Worm (Caenorhabditis elegans) whole organism, L2 larva: ENCODE data around the gene fah-1.

Experiments used
- C34F6.9 ChIP-seq: fragments of 150-350 bp; optimal IDR thresholded peaks from 2 replicates; lab custom pipeline; 2014; ENCODE audit warnings: missing biosample characterization, missing genetic modification characterization
- F13H6.1 ChIP-seq: sonication (generic microtip); optimal IDR thresholded peaks from 2 replicates; lab custom pipeline; 2016; ENCODE audit warnings: missing genetic modification characterization, missing compliant biosample characterization
- R02D3.7 ChIP-seq: fragments of 150-350 bp; optimal IDR thresholded peaks from 2 replicates; lab custom pipeline; 2014; ENCODE audit warnings: missing biosample characterization, missing genetic modification characterization
- Y55F3AM.14 ChIP-seq: fragments of 200-800 bp; sonication (Bioruptor generic); optimal IDR thresholded peaks from 2 replicates; lab custom pipeline; 2018; ENCODE audit warnings: mild to moderate bottlenecking, missing genetic modification characterization, missing compliant biosample characterization
- aly-2 ChIP-seq: fragments of 150-350 bp; optimal IDR thresholded peaks from 2 replicates; lab custom pipeline; 2014; ENCODE audit warnings: missing biosample characterization, missing genetic modification characterization
- blmp-1 ChIP-seq: sonication (generic microtip); optimal IDR thresholded peaks from 2 replicates; lab custom pipeline; 2017; ENCODE audit warnings: missing genetic modification characterization, mild to moderate bottlenecking, missing compliant biosample characterization, antibody characterized with exemption, moderate library complexity; ENCODE audit not compliant: insufficient read depth
- ceh-16 ChIP-seq: fragments of 150-350 bp; optimal IDR thresholded peaks from 2 replicates; lab custom pipeline; 2014; ENCODE audit warnings: missing biosample characterization, missing genetic modification characterization
- ceh-82 ChIP-seq: fragments of 150-350 bp; optimal IDR thresholded peaks from 2 replicates; lab custom pipeline; 2014; ENCODE audit warnings: missing biosample characterization, missing genetic modification characterization
- crh-2 ChIP-seq: sonication (generic microtip); optimal IDR thresholded peaks from 2 replicates; lab custom pipeline; 2017; ENCODE audit warnings: missing biosample characterization, missing genetic modification characterization
- egl-27 ChIP-seq: sonication (generic microtip); optimal IDR thresholded peaks from 3 replicates; lab custom pipeline; 2017; ENCODE audit warnings: missing biosample characterization, missing genetic modification reagents, missing genetic modification characterization
- elt-3 ChIP-seq: sonication (generic microtip); optimal IDR thresholded peaks from 2 replicates; lab custom pipeline; 2017; ENCODE audit warnings: missing biosample characterization, missing genetic modification characterization
- fos-1 ChIP-seq: fragments of 150-350 bp; optimal IDR thresholded peaks from 2 replicates; lab custom pipeline; 2014; ENCODE audit warnings: missing biosample characterization, missing genetic modification characterization
- gmeb-1 ChIP-seq: fragments of 150-350 bp; optimal IDR thresholded peaks from 2 replicates; lab custom pipeline; 2014; ENCODE audit warnings: missing biosample characterization, missing genetic modification characterization
- lin-13 ChIP-seq: fragments of 150-350 bp; optimal IDR thresholded peaks from 2 replicates; lab custom pipeline; 2014; ENCODE audit warnings: missing biosample characterization, missing genetic modification reagents, missing genetic modification characterization
- lin-39 ChIP-seq: fragments of 150-350 bp; optimal IDR thresholded peaks from 2 replicates; lab custom pipeline; 2014; ENCODE audit warnings: missing biosample characterization, missing genetic modification reagents, missing genetic modification characterization
- mdl-1 ChIP-seq, 2 experiments: fragments of 150-350 bp in 1 of 2; sonication (generic microtip) in 1 of 2; optimal IDR thresholded peaks; 2 replicates each; lab custom pipeline; 2017; ENCODE audit warnings: missing biosample characterization in 2 of 2, missing genetic modification characterization in 2 of 2
- nhr-10 ChIP-seq: sonication (generic microtip); optimal IDR thresholded peaks from 2 replicates; lab custom pipeline; 2017; ENCODE audit warnings: missing biosample characterization, missing genetic modification characterization
- nhr-11 ChIP-seq: fragments of 150-350 bp; optimal IDR thresholded peaks from 2 replicates; lab custom pipeline; 2014; ENCODE audit warnings: missing biosample characterization, missing genetic modification characterization
- nhr-21 ChIP-seq: fragments of 150-350 bp; optimal IDR thresholded peaks from 2 replicates; lab custom pipeline; 2014; ENCODE audit warnings: missing biosample characterization, missing genetic modification characterization
- nhr-23 ChIP-seq: fragments of 150-350 bp; optimal IDR thresholded peaks from 2 replicates; lab custom pipeline; 2014; ENCODE audit warnings: missing biosample characterization, missing genetic modification reagents, missing genetic modification characterization
- nhr-25 ChIP-seq: fragments of 150-350 bp; sonication (generic microtip); optimal IDR thresholded peaks from 3 replicates; lab custom pipeline; 2014; ENCODE audit warnings: missing biosample characterization, missing genetic modification characterization
- nhr-77 ChIP-seq: fragments of 150-350 bp; optimal IDR thresholded peaks from 2 replicates; lab custom pipeline; 2014; ENCODE audit warnings: missing biosample characterization, missing genetic modification characterization
- skn-1 ChIP-seq: sonication (generic microtip); optimal IDR thresholded peaks from 2 replicates; lab custom pipeline; 2017; ENCODE audit warnings: missing biosample characterization, missing genetic modification characterization
- sma-3 ChIP-seq: sonication (generic microtip); optimal IDR thresholded peaks from 2 replicates; lab custom pipeline; 2016; ENCODE audit warnings: missing genetic modification reagents, missing genetic modification characterization, missing compliant biosample characterization
- sma-9 ChIP-seq, 2 experiments: fragments of 150-350 bp in 1 of 2; sonication (generic microtip) in 1 of 2; optimal IDR thresholded peaks; 2 replicates each; lab custom pipeline; 2014 to 2016; ENCODE audit warnings: missing genetic modification characterization in 2 of 2, mild to moderate bottlenecking in 1 of 2, missing biosample characterization in 1 of 2, missing compliant biosample characterization in 1 of 2, missing genetic modification reagents in 1 of 2, moderate library complexity in 1 of 2
- unc-55 ChIP-seq: fragments of 150-350 bp; sonication (generic microtip); optimal IDR thresholded peaks from 3 replicates; lab custom pipeline; 2014; ENCODE audit warnings: missing biosample characterization, missing genetic modification reagents, missing genetic modification characterization
- unc-62 ChIP-seq: fragments of 150-350 bp; optimal IDR thresholded peaks from 2 replicates; lab custom pipeline; 2014; ENCODE audit warnings: missing biosample characterization, missing genetic modification reagents, missing genetic modification characterization
- ztf-1 ChIP-seq: fragments of 200-800 bp; sonication (Bioruptor generic); conservative IDR thresholded peaks from 2 replicates; pipeline ENCODE4 v1.3.6; 2022; ENCODE audit warnings: missing genetic modification characterization, missing compliant biosample characterization
- ztf-11 ChIP-seq: sonication (generic microtip); optimal IDR thresholded peaks from 2 replicates; lab custom pipeline; 2017; ENCODE audit warnings: missing biosample characterization, missing genetic modification characterization

Gene fah-1

ce11 chrX:6462995-6463462 is 14.3 kb upstream of the fah-1 start, which contains the start of gene C15B12.2:
C15B12.2 (plus strand) TSS chrX:6463412.
- TF ChIP-seq unc-62 (GFP tag; lab: Kevin White, UChicago): no peak
- no peak for TF ChIP-seq aly-2
- peak; percentile 71 for TF ChIP-seq fos-1 (tag; lab: Kevin White, UChicago)
- TF ChIP-seq crh-2: peak; percentile 31
- peak; percentile 46 for TF ChIP-seq sma-9 (GFP tag; optimal IDR thresholded peaks at IDR 0.05; lab: Kevin White, UChicago)
- no peak for TF ChIP-seq sma-9 (tag; optimal IDR thresholded peaks at IDR 0.05; lab: Kevin White, UChicago)

DNA sequence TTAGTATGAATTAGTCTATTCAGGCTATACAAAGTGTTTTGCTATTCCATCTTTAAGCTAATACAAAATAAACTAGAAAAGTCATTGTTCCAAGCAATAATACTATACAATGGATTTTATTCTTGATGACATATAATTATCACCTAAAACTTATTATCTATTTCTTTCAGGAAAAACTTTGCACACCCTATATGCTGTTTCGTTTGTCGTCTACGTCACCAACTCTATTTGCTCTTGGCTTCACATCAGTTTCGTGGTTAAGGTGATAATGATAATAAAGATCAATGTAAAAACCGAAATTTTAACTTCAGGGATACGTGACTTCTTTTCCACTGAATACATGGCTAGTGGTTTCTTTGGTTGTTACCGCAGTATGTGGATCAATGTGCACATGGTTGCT is 13.8 kb upstream of the fah-1 start:
- TF ChIP-seq sma-9 (GFP tag; optimal IDR thresholded peaks at IDR 0.05; lab: Kevin White, UChicago): peak; percentile 34
- TF ChIP-seq sma-9 (tag; optimal IDR thresholded peaks at IDR 0.05; lab: Kevin White, UChicago): no peak
- no peak for TF ChIP-seq nhr-11
- TF ChIP-seq fos-1 (tag; lab: Kevin White, UChicago): peak; percentile 55

DNA sequence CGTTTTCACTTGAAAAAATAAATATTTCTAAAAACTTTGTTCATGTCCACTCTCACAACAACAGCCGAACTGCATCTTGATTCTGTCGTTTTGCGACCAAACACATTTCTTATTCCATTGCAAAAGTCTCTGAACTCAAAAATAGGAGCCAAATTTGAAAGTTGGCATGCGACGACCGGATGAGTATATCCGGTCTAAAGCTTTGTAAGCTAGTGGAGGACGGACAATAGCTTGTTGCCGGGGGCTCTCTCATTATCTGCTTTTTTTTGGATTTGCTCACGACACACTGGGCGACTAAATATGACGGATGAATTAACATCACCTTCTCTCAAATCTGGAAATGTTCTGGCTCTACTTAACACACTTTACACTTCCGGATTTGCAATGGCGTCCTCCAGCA is 13.0 kb upstream of the fah-1 start, which contains the start of gene K04E7.1:
Gene K04E7.1, plus strand, starts transcription at position 301 of the 400 bp plus-strand sequence.
- TF ChIP-seq nhr-77 (tag; lab: Kevin White, UChicago): no peak
- TF ChIP-seq Y55F3AM.14: no peak
- TF ChIP-seq F13H6.1: no peak
- TF ChIP-seq elt-3 (tag; lab: Kevin White, UChicago): no peak
- no peak for TF ChIP-seq R02D3.7 (tag; lab: Kevin White, UChicago)
- no peak for TF ChIP-seq nhr-10 (tag; lab: Kevin White, UChicago)
- no peak for TF ChIP-seq nhr-23 (tag; lab: Kevin White, UChicago)
- TF ChIP-seq, all 48 proteins: peak for 0

- no peak for TF ChIP-seq skn-1 (tag; lab: Kevin White, UChicago)
- no peak for TF ChIP-seq C34F6.9
- no peak for TF ChIP-seq nhr-10 (tag; lab: Kevin White, UChicago)
- no peak for TF ChIP-seq elt-3 (tag; lab: Kevin White, UChicago)
- no peak for TF ChIP-seq gmeb-1
- no peak for TF ChIP-seq aly-2
- peak; percentile 44 for TF ChIP-seq fos-1 (tag; lab: Kevin White, UChicago)
- no peak for TF ChIP-seq nhr-21 (tag; lab: Kevin White, UChicago)
- no peak for TF ChIP-seq sma-3 (GFP tag; lab: Kevin White, UChicago)
- no peak for TF ChIP-seq egl-27 (tag; lab: Kevin White, UChicago)
- TF ChIP-seq F13H6.1: no peak
- no peak for TF ChIP-seq ceh-82 (tag; lab: Kevin White, UChicago)
- TF ChIP-seq crh-2: peak; percentile 5
- no peak for TF ChIP-seq blmp-1
Measured at ce11 chrX:6460123-6460522, 11.4 kb upstream of the fah-1 start.

DNA sequence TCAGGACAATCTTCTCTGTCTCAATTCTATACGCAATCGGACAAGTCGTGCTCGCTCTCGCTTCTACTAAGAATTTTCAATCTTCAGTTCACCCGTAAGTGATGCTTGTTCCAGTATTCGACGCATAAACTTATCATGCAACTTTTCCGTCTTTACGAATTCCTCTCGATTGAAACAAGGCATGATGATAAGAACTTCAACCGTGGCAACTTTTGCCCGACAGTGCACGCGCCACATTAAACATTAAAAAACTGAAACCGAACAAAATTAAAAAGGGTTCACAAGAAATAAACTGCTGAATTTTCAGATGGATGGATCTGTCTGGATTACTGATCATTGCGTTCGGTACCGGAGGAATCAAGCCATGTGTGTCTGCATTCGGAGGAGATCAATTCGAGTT is 9.8 kb upstream of the fah-1 start:
- TF ChIP-seq fos-1 (tag; lab: Kevin White, UChicago) (peak; percentile 29), lin-39 (tag; lab: Kevin White, UChicago) (no peak)

DNA sequence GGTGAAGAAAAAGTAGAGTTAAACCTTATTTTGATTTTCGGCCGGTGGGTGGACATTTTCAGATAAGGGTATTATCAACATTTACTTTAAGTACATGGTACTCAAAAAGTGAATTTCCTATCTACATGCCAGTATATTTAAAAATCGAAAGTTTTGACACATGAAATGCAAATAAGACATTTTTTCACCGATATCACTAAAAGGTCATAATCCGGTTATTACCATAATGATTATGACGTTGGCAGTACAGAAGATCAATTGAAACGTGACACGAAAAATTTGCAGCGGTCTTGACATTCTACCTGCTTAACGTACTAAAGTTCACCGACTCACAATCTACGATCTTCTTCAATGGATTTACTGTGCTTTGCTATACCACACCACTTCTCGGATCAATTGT is 9.3 kb upstream of the fah-1 start:
- peak; percentile 17 for TF ChIP-seq gmeb-1
- TF ChIP-seq sma-9 (GFP tag; optimal IDR thresholded peaks at IDR 0.05; lab: Kevin White, UChicago): peak; percentile 9
- TF ChIP-seq sma-9 (tag; optimal IDR thresholded peaks at IDR 0.05; lab: Kevin White, UChicago): no peak
- no peak for TF ChIP-seq unc-55 (GFP tag; lab: Kevin White, UChicago)
- no peak for TF ChIP-seq nhr-25 (tag; lab: Kevin White, UChicago)
- no peak for TF ChIP-seq nhr-10 (tag; lab: Kevin White, UChicago)
- TF ChIP-seq, all 48 proteins: peak for 2

DNA sequence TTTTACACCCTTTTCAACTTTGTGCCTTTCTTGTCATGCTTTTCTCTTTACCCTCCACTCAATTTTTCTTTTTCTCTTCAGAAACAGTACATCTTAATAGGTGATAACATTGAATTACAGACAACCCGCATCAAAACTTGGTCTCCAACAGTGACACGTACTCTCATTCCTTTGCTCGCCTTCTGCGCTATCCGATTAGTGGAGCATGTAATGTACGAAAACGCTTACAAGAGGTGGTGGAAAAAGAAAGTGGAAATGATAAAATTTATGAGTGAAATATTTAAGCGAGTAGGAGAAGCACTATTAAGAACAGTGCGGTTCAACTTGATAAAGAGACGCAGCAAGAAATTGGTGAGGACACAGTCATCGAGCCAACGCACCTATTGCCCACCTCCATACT is 7.9 kb upstream of the fah-1 start, which contains the start of gene pept-1:
Gene pept-1, plus strand, starts transcription at position 306 of the 400 bp plus-strand sequence.
- TF ChIP-seq fos-1 (tag; lab: Kevin White, UChicago): peak; percentile 92
- TF ChIP-seq mdl-1 (tag; optimal IDR thresholded peaks at IDR 0.05; lab: Kevin White, UChicago): no peak
- peak; percentile 70 for TF ChIP-seq crh-2
- no peak for TF ChIP-seq lin-13 (GFP tag; lab: Kevin White, UChicago)
- no peak for TF ChIP-seq ceh-82 (tag; lab: Kevin White, UChicago)
- TF ChIP-seq sma-9 (GFP tag; optimal IDR thresholded peaks at IDR 0.05; lab: Kevin White, UChicago): peak; percentile 68
- TF ChIP-seq sma-9 (tag; optimal IDR thresholded peaks at IDR 0.05; lab: Kevin White, UChicago): no peak
- peak; percentile 44 for TF ChIP-seq egl-27 (tag; lab: Kevin White, UChicago)
- no peak for TF ChIP-seq ztf-11 (tag; lab: Kevin White, UChicago)
- TF ChIP-seq gmeb-1: peak; percentile 46
- TF ChIP-seq ztf-1 (GFP tag; lab: Robert Waterston, UW): no peak
- no peak for TF ChIP-seq ceh-16 (tag; lab: Kevin White, UChicago)
- peak; percentile 63 for TF ChIP-seq F13H6.1
